In the genomic region with DNA sequence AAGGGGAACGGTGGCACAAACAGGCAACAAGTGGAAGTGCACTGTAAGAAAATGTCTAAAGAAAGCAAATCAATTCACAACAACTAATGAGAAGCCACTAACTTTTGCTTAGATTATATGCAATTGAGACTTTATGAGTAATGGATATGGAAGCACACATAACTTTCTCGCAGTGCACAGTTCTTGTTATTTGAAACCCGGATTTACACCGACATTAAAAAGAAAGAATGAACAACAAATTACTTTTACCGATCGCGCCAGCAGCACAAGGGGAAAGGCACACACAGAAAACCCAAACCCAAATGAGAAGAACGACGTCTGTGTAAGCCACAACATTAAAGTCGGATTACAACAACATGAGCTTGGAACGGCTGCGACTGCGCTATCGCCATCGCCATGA, we compare ENCODE assay signal across 4 fruit fly cellular contexts.
A peak's percentile ranks its signal among the peaks of the same experiment; 100 is the strongest.
TF ChIP-seq lines count a peak whose summit lies in the region.

No protein-coding gene starts in this region.

- no peak for TF ChIP-seq CTCF in whole organism, embryonic (GFP tag; optimal IDR thresholded peaks at IDR 0.05; lab: Kevin White, UChicago)

TF ChIP-seq in whole organism, embryonic, 481 proteins besides CTCF, POLR2A, EP300 and RAD21 (continues in another document):
- TF ChIP-seq ftz-f1 (GFP tag; optimal IDR thresholded peaks at IDR 0.05; lab: Kevin White, UChicago) (no peak), Dip3 (GFP tag; optimal IDR thresholded peaks at IDR 0.05; lab: Kevin White, UChicago) (no peak), YL-1 (GFP tag; optimal IDR thresholded peaks at IDR 0.05; lab: Kevin White, UChicago) (no peak), Mad (GFP tag; optimal IDR thresholded peaks at IDR 0.05; lab: Kevin White, UChicago) (peak; percentile 53), gt (GFP tag; IDR thresholded peaks at IDR 0.05; lab: Robert Waterston, UW) (peak; percentile 57; the same call in 1 of the 2 replicates), gsb (GFP tag; IDR thresholded peaks at IDR 0.05; lab: Robert Waterston, UW) (no peak), CG31388 (GFP tag; optimal IDR thresholded peaks at IDR 0.05; lab: Kevin White, UChicago) (no peak), CG2712 (tag; optimal IDR thresholded peaks at IDR 0.05; lab: Kevin White, UChicago) (peak; percentile 90), zen (tag; optimal IDR thresholded peaks at IDR 0.05; lab: Kevin White, UChicago) (peak; percentile 51), CG2678 (tag; optimal IDR thresholded peaks at IDR 0.05; lab: Kevin White, UChicago) (peak; percentile 65), Sin3A (optimal IDR thresholded peaks at IDR 0.05; lab: Kevin White, UChicago) (no peak), dpn (GFP tag; optimal IDR thresholded peaks at IDR 0.05; lab: Kevin White, UChicago) (peak; percentile 28 to 68), Meics (GFP tag; optimal IDR thresholded peaks at IDR 0.05; lab: Kevin White, UChicago) (no peak), ken (GFP tag; IDR thresholded peaks at IDR 0.05; lab: Robert Waterston, UW) (0 out of 3 replicates have a peak, but pooled peaks have one; percentile 17), Nf-YC (tag; optimal IDR thresholded peaks at IDR 0.05; lab: Kevin White, UChicago) (no peak), Tbp (GFP tag; optimal IDR thresholded peaks at IDR 0.05; lab: Kevin White, UChicago) (no peak), CG18599 (GFP tag; optimal IDR thresholded peaks at IDR 0.05; lab: Kevin White, UChicago) (no peak), Dad (GFP tag; optimal IDR thresholded peaks at IDR 0.05; lab: Kevin White, UChicago) (peak; percentile 39), org-1 (GFP tag; optimal IDR thresholded peaks at IDR 0.05; lab: Kevin White, UChicago) (peak; percentile 21), mld (GFP tag; IDR thresholded peaks at IDR 0.05; lab: Robert Waterston, UW; ENCODE audit: partially characterized antibody) (no peak), CG12391 (tag; optimal IDR thresholded peaks at IDR 0.05; lab: Kevin White, UChicago) (peak; percentile 77)

TF ChIP-seq in whole organism, prepupa, 60 proteins besides CTCF, POLR2A, EP300 and RAD21 (continues in another document):
- TF ChIP-seq Blimp-1 (GFP tag; optimal IDR thresholded peaks at IDR 0.05; lab: Kevin White, UChicago), result peak; percentile 64
- TF ChIP-seq CG3919 (GFP tag; optimal IDR thresholded peaks at IDR 0.05; lab: Kevin White, UChicago), result peak; percentile 81
- TF ChIP-seq spab (GFP tag; optimal IDR thresholded peaks at IDR 0.05; lab: Kevin White, UChicago), result peak; percentile 14
- TF ChIP-seq CG16779 (tag; optimal IDR thresholded peaks at IDR 0.05; lab: Kevin White, UChicago), result no peak
- peak; percentile 81 for TF ChIP-seq Sox14 (GFP tag; optimal IDR thresholded peaks at IDR 0.05; lab: Kevin White, UChicago)
- TF ChIP-seq salr (GFP tag; optimal IDR thresholded peaks at IDR 0.05; lab: Kevin White, UChicago), result peak; percentile 12 to 35
- peak; percentile 88 for TF ChIP-seq topi (GFP tag; optimal IDR thresholded peaks at IDR 0.05; lab: Kevin White, UChicago)
- peak; percentile 68 for TF ChIP-seq CG10631 (GFP tag; optimal IDR thresholded peaks at IDR 0.05; lab: Kevin White, UChicago)
- 0 out of 2 replicates have a peak, but pooled peaks have one; percentile 19 for TF ChIP-seq CG11294 (GFP tag; IDR thresholded peaks at IDR 0.05; lab: Robert Waterston, UW)
- peak; percentile 74 for TF ChIP-seq Eip75B (GFP tag; optimal IDR thresholded peaks at IDR 0.05; lab: Kevin White, UChicago)
- TF ChIP-seq dsx (GFP tag; optimal IDR thresholded peaks at IDR 0.05; lab: Kevin White, UChicago; ENCODE audit: poor library complexity, severe bottlenecking), result peak; percentile 35
- peak; percentile 73 for TF ChIP-seq OdsH (GFP tag; optimal IDR thresholded peaks at IDR 0.05; lab: Kevin White, UChicago)
- TF ChIP-seq CG8632 (GFP tag; optimal IDR thresholded peaks at IDR 0.05; lab: Kevin White, UChicago), result peak; percentile 56
- TF ChIP-seq net (GFP tag; optimal IDR thresholded peaks at IDR 0.05; lab: Kevin White, UChicago), result peak; percentile 69
- no peak for TF ChIP-seq Gug (GFP tag; IDR thresholded peaks at IDR 0.05; lab: Robert Waterston, UW)
- no peak for TF ChIP-seq CG6808 (GFP tag; optimal IDR thresholded peaks at IDR 0.05; lab: Kevin White, UChicago)
- no peak for TF ChIP-seq fd85E (GFP tag; optimal IDR thresholded peaks at IDR 0.05; lab: Kevin White, UChicago)
- peak; percentile 90 for TF ChIP-seq Met (GFP tag; optimal IDR thresholded peaks at IDR 0.05; lab: Kevin White, UChicago)
- TF ChIP-seq Hr39 (GFP tag; optimal IDR thresholded peaks at IDR 0.05; lab: Kevin White, UChicago), result peak; percentile 89
- TF ChIP-seq CG9139 (GFP tag; optimal IDR thresholded peaks at IDR 0.05; lab: Kevin White, UChicago), result no peak
- peak; percentile 88 for TF ChIP-seq lz (GFP tag; optimal IDR thresholded peaks at IDR 0.05; lab: Kevin White, UChicago)
- TF ChIP-seq Ets96B (tag; optimal IDR thresholded peaks at IDR 0.05; lab: Kevin White, UChicago), result peak; percentile 45

TF ChIP-seq in whole organism, pupa, 21 proteins besides CTCF, POLR2A, EP300 and RAD21:
- peak; percentile 59; the same call in 1 of the 2 replicates for TF ChIP-seq CG12605 (GFP tag; IDR thresholded peaks at IDR 0.05; lab: Robert Waterston, UW)
- TF ChIP-seq CG13204 (GFP tag; optimal IDR thresholded peaks at IDR 0.05; lab: Kevin White, UChicago), result no peak
- TF ChIP-seq Pif1A (GFP tag; optimal IDR thresholded peaks at IDR 0.05; lab: Kevin White, UChicago), result peak; percentile 71
- no peak for TF ChIP-seq rn (GFP tag; IDR thresholded peaks at IDR 0.05; lab: Robert Waterston, UW)
- TF ChIP-seq CG14655 (GFP tag; optimal IDR thresholded peaks at IDR 0.05; lab: Kevin White, UChicago), result peak; percentile 77
- TF ChIP-seq CG9948 (tag; optimal IDR thresholded peaks at IDR 0.05; lab: Kevin White, UChicago), result peak; percentile 45
- TF ChIP-seq Ets98B (GFP tag; IDR thresholded peaks at IDR 0.05; lab: Robert Waterston, UW), result peak; percentile 58
- TF ChIP-seq EcR (GFP tag; optimal IDR thresholded peaks at IDR 0.05; lab: Kevin White, UChicago), result no peak
- peak; percentile 82 for TF ChIP-seq Snoo (tag; optimal IDR thresholded peaks at IDR 0.05; lab: Kevin White, UChicago)
- no peak for TF ChIP-seq D1 (tag; optimal IDR thresholded peaks at IDR 0.05; lab: Kevin White, UChicago)
- TF ChIP-seq CG15710 (tag; optimal IDR thresholded peaks at IDR 0.05; lab: Kevin White, UChicago), result peak; percentile 36
- no peak for TF ChIP-seq CG32121 (GFP tag; IDR thresholded peaks at IDR 0.05; lab: Robert Waterston, UW)
- TF ChIP-seq Pif1B (GFP tag; optimal IDR thresholded peaks at IDR 0.05; lab: Kevin White, UChicago), result peak; percentile 64
- TF ChIP-seq CG34367 (tag; optimal IDR thresholded peaks at IDR 0.05; lab: Kevin White, UChicago), result peak; percentile 28
- peak; percentile 56 for TF ChIP-seq CG17806 (tag; optimal IDR thresholded peaks at IDR 0.05; lab: Kevin White, UChicago)
- TF ChIP-seq CG4496 (GFP tag; IDR thresholded peaks at IDR 0.05; lab: Robert Waterston, UW), result peak; percentile 81
- no peak for TF ChIP-seq gl (tag; optimal IDR thresholded peaks at IDR 0.05; lab: Kevin White, UChicago)
- TF ChIP-seq CG8159 (tag; optimal IDR thresholded peaks at IDR 0.05; lab: Kevin White, UChicago), result peak; percentile 48
- TF ChIP-seq fd96Ca (GFP tag; IDR thresholded peaks at IDR 0.05; lab: Robert Waterston, UW), result peak; percentile 62; the same call in 2 of the 3 replicates
- TF ChIP-seq CG10348 (GFP tag; IDR thresholded peaks at IDR 0.05; lab: Robert Waterston, UW), result 0 out of 2 replicates have a peak, but pooled peaks have one; percentile 20
- peak; percentile 78 for TF ChIP-seq CG8301 (tag; optimal IDR thresholded peaks at IDR 0.05; lab: Kevin White, UChicago)

TF ChIP-seq in whole organism, wandering third instar larva, 38 proteins besides CTCF, POLR2A, EP300 and RAD21 (continues in another document):
- TF ChIP-seq GATAd (GFP tag; optimal IDR thresholded peaks at IDR 0.05; lab: Kevin White, UChicago) (no peak), CG32264 (GFP tag; optimal IDR thresholded peaks at IDR 0.05; lab: Kevin White, UChicago) (peak; percentile 37), Rel (GFP tag; optimal IDR thresholded peaks at IDR 0.05; lab: Kevin White, UChicago) (no peak), Rel (tag; optimal IDR thresholded peaks at IDR 0.05; lab: Kevin White, UChicago) (no peak), usp (GFP tag; optimal IDR thresholded peaks at IDR 0.05; lab: Kevin White, UChicago) (no peak), CG9705 (GFP tag; optimal IDR thresholded peaks at IDR 0.05; lab: Kevin White, UChicago) (no peak), sv (GFP tag; optimal IDR thresholded peaks at IDR 0.05; lab: Kevin White, UChicago) (no peak), Vsx2 (GFP tag; optimal IDR thresholded peaks at IDR 0.05; lab: Kevin White, UChicago; ENCODE audit: partially characterized antibody) (no peak), tai (GFP tag; optimal IDR thresholded peaks at IDR 0.05; lab: Kevin White, UChicago) (no peak), Mio (GFP tag; optimal IDR thresholded peaks at IDR 0.05; lab: Kevin White, UChicago) (no peak), brk (GFP tag; optimal IDR thresholded peaks at IDR 0.05; lab: Kevin White, UChicago) (no peak), pan (optimal IDR thresholded peaks at IDR 0.05; lab: Kevin White, UChicago) (no peak), Dfd (GFP tag; optimal IDR thresholded peaks at IDR 0.05; lab: Kevin White, UChicago) (no peak), HLH106 (tag; optimal IDR thresholded peaks at IDR 0.05; lab: Kevin White, UChicago) (peak; percentile 70), psq (GFP tag; optimal IDR thresholded peaks at IDR 0.05; lab: Kevin White, UChicago) (peak; percentile 59), Hr78 (GFP tag; optimal IDR thresholded peaks at IDR 0.05; lab: Kevin White, UChicago) (no peak), br (GFP tag; optimal IDR thresholded peaks at IDR 0.05; lab: Kevin White, UChicago) (peak; percentile 65), fru (GFP tag; optimal IDR thresholded peaks at IDR 0.05; lab: Kevin White, UChicago) (peak; percentile 77), dl (GFP tag; optimal IDR thresholded peaks at IDR 0.05; lab: Kevin White, UChicago; ENCODE audit: insufficient read depth in 1 of 2, partially characterized antibody in 2 of 2) (no peak), Hr83 (GFP tag; optimal IDR thresholded peaks at IDR 0.05; lab: Kevin White, UChicago; ENCODE audit: poor library complexity, severe bottlenecking) (no peak), foxo (GFP tag; optimal IDR thresholded peaks at IDR 0.05; lab: Kevin White, UChicago) (peak in 1 of 2 experiments; percentile 73), Abd-B (GFP tag; optimal IDR thresholded peaks at IDR 0.05; lab: Kevin White, UChicago) (no peak), OdsH (GFP tag; optimal IDR thresholded peaks at IDR 0.05; lab: Kevin White, UChicago) (peak; percentile 62), Myc (optimal IDR thresholded peaks at IDR 0.05; lab: Kevin White, UChicago) (no peak), Dif (GFP tag; optimal IDR thresholded peaks at IDR 0.05; lab: Kevin White, UChicago; ENCODE audit: partially characterized antibody) (no peak), CrebA (GFP tag; optimal IDR thresholded peaks at IDR 0.05; lab: Kevin White, UChicago; ENCODE audit: borderline replicate concordance) (no peak), Jra (GFP tag; optimal IDR thresholded peaks at IDR 0.05; lab: Kevin White, UChicago) (no peak), Sp1 (GFP tag; optimal IDR thresholded peaks at IDR 0.05; lab: Kevin White, UChicago) (peak; percentile 41), N (GFP tag; optimal IDR thresholded peaks at IDR 0.05; lab: Kevin White, UChicago) (no peak)

Comparison
In these comparisons a context has a peak if more than half of its experiments do, and no peak if none do; other contexts are left out.
1. Of the 7 proteins assayed by ChIP-seq in both whole organism, embryonic and whole organism, prepupa: peak only in whole organism, embryonic: Gug; only in whole organism, prepupa: CG6854, Hr39 and Lpt; in both: Blimp-1 and Sox102F; in neither: 1.